Worm (Caenorhabditis elegans): ENCODE results near the gene swsn-3.

Gene swsn-3

DNA sequence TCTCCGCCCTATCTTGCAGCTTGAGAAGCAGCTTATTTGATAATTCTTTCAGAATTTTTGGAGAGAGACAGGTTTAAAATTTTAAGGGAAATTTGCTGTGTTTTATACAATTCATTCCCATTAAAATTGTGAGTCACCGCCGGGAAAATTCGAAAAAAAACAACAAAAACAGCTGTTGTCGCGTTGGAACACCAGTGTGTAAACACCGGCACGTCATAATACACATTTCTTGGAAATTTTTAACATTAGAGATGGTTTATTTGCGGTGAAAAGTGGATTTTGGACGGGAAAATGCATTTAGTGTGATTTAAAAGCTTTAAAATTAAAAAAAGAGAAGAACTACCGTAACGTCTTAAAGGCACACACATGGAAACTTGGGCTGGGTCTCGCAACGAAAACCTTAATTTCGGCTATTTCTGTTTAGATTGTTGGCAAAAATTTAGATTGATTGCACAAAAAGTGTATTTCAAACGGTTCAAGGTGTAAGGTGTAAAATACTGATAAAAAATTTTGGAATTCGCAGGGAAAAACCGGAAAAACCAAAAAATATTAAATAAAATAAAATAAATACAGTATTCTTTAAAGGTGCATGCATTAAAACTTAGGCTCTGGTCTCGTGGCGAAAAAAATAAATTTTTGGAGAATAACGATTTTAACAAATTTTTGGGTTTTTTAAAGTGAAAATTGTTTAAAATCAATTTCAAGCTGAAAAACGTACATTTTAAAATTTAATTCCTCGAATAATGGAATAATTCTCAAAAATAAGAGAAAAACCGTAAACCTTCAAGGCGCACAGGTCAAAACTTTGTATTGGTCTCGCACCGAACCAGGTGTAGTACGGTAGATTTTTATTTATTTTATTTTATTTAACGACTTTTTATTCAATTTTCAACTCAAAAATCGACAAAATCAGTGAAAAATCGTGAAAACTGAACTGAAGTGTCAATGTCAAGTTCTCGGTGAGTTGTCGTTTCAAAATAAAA is 43.0 kb downstream of the swsn-3 start, which contains the start of gene cosa-1:
TSS of gene cosa-1 (plus strand) at position 896 of the 983 bp plus-strand sequence.
- TF ChIP-seq T22C8.4 (GFP tag; IDR thresholded peaks at IDR 0.05) (no peak), klf-2 (GFP tag; conservative IDR thresholded peaks at IDR 0.05) (no peak), cog-1 (tag; optimal IDR thresholded peaks at IDR 0.05) (no peak), ref-1 (GFP tag; conservative IDR thresholded peaks at IDR 0.05) (no peak), ztf-23 (GFP tag; IDR thresholded peaks at IDR 0.05) (no peak), med-1 (GFP tag; optimal IDR thresholded peaks at IDR 0.05; ENCODE audit: insufficient read depth) (no peak), tab-1 (GFP tag; IDR thresholded peaks at IDR 0.05) (no peak), ztf-29 (GFP tag; IDR thresholded peaks at IDR 0.05) (no peak), flt-1 (GFP tag; IDR thresholded peaks at IDR 0.05) (no peak)

DNA sequence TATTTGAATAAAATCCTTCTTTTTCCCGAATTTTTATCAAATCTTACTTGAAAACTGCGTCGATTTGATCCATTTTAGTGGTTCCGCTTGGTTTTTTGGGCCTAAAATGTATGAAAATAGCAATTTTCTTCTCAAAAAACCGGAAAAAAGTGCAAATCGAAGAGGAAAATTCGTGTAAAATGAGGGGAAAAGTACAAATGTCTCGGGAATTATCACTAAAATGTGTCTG is 43.6 kb downstream of the swsn-3 start, which contains the start of gene Y71H2AM.11:
TSS of gene Y71H2AM.11 (minus strand) at position 101 of the 229 bp plus-strand sequence.
- no peak for TF ChIP-seq ztf-23 (GFP tag; IDR thresholded peaks at IDR 0.05)
- TF ChIP-seq ref-1 (GFP tag; conservative IDR thresholded peaks at IDR 0.05) = no peak
- no peak for TF ChIP-seq cog-1 (tag; optimal IDR thresholded peaks at IDR 0.05)
- TF ChIP-seq ztf-29 (GFP tag; IDR thresholded peaks at IDR 0.05) = no peak
- no peak for TF ChIP-seq tab-1 (GFP tag; IDR thresholded peaks at IDR 0.05)
- TF ChIP-seq klf-2 (GFP tag; conservative IDR thresholded peaks at IDR 0.05) = no peak
- TF ChIP-seq med-1 (GFP tag; optimal IDR thresholded peaks at IDR 0.05; ENCODE audit: insufficient read depth) = no peak
- TF ChIP-seq flt-1 (GFP tag; IDR thresholded peaks at IDR 0.05) = no peak
- no peak for TF ChIP-seq T22C8.4 (GFP tag; IDR thresholded peaks at IDR 0.05)

DNA sequence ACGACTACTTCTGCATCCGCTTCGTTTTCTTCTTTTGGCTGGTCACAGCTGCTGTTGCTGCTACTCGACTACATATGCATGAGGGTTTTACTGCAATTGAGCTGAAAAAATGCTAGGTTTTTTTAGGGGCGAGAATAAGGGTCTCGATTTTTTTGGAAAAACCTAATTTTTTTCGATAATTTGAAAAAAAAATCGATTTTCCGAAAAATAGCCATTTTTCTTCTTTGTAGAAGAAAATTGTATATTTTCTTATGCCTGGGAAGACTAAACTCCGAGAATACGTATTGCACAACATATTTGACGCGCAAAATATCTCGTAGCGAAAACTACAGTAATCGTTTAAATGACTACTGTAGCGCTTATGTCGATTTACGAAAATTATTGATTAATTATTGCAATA is 52.0 kb downstream of the swsn-3 start, which contains the start of gene tmem-132:
TSS of gene tmem-132 (minus strand) at position 101 of the 400 bp plus-strand sequence.
- TF ChIP-seq ref-1 (GFP tag; conservative IDR thresholded peaks at IDR 0.05) = no peak
- TF ChIP-seq ztf-29 (GFP tag; IDR thresholded peaks at IDR 0.05) = no peak
- TF ChIP-seq flt-1 (GFP tag; IDR thresholded peaks at IDR 0.05) = no peak

Data from whole organism, midembryonic.